Worm (Caenorhabditis elegans): Measurements from ENCODE around the gene pitr-1.

Gene pitr-1

DNA sequence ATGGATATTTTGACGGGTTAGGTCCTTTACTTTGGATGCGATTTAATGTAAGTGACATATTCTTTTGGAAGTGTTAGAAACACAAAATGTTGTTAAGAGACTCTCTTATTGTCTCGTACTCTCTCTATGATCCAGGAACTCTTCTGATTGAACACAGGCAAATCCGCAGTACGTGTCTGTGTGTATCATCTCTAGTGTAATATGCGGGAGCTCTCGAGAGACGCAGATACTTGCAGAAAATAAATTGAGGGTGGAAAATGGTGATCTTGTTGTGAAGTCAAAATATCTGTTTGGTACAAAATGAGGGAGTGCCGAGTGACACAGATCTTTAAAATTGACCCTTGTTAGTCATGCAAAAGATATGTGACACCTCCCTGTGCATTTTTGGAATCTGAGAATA is 12.8 kb downstream of the pitr-1 start:
- TF ChIP-seq tbx-11 (GFP tag; IDR thresholded peaks at IDR 0.05) (no peak), ceh-36 (tag; optimal IDR thresholded peaks at IDR 0.05) (no peak), ets-7 (tag; optimal IDR thresholded peaks at IDR 0.05) (no peak)

- no peak for TF ChIP-seq tbx-37 (GFP tag; conservative IDR thresholded peaks at IDR 0.05)
- no peak for TF ChIP-seq tra-4 (tag; optimal IDR thresholded peaks at IDR 0.05)
- TF ChIP-seq ama-1 (optimal IDR thresholded peaks at IDR 0.05): no peak
- no peak for TF ChIP-seq pes-1 (GFP tag; IDR thresholded peaks at IDR 0.05)
- TF ChIP-seq hmbx-1 (tag; optimal IDR thresholded peaks at IDR 0.05): no peak
- no peak for TF ChIP-seq ceh-36 (tag; optimal IDR thresholded peaks at IDR 0.05)
- no peak for TF ChIP-seq flt-1 (GFP tag; IDR thresholded peaks at IDR 0.05)
- TF ChIP-seq tbx-11 (GFP tag; IDR thresholded peaks at IDR 0.05): no peak
- no peak for TF ChIP-seq B0310.2 (tag; optimal IDR thresholded peaks at IDR 0.05)
- no peak for TF ChIP-seq scrt-1 (GFP tag; IDR thresholded peaks at IDR 0.05)
- TF ChIP-seq ets-7 (tag; optimal IDR thresholded peaks at IDR 0.05): no peak
- no peak for TF ChIP-seq hnd-1 (tag; optimal IDR thresholded peaks at IDR 0.05)
- no peak for TF ChIP-seq F13C5.2 (tag; optimal IDR thresholded peaks at IDR 0.05)
- TF ChIP-seq ceh-13 (GFP tag; optimal IDR thresholded peaks at IDR 0.05): no peak
Measured at ce11 chrIV:7407301-7407700, 13.4 kb downstream of the pitr-1 start.

- TF ChIP-seq ceh-13 (GFP tag; optimal IDR thresholded peaks at IDR 0.05) (no peak), hnd-1 (tag; optimal IDR thresholded peaks at IDR 0.05) (no peak), flt-1 (GFP tag; IDR thresholded peaks at IDR 0.05) (no peak), ets-7 (tag; optimal IDR thresholded peaks at IDR 0.05) (no peak), scrt-1 (GFP tag; IDR thresholded peaks at IDR 0.05) (no peak), F13C5.2 (tag; optimal IDR thresholded peaks at IDR 0.05) (no peak), hmbx-1 (tag; optimal IDR thresholded peaks at IDR 0.05) (no peak), pes-1 (GFP tag; IDR thresholded peaks at IDR 0.05) (no peak), tbx-11 (GFP tag; IDR thresholded peaks at IDR 0.05) (no peak), sea-1 (GFP tag; conservative IDR thresholded peaks at IDR 0.05) (no peak), ama-1 (optimal IDR thresholded peaks at IDR 0.05) (no peak), B0310.2 (tag; optimal IDR thresholded peaks at IDR 0.05) (no peak), aly-1 (tag; optimal IDR thresholded peaks at IDR 0.05) (no peak), hmg-4 (GFP tag; optimal IDR thresholded peaks at IDR 0.05) (no peak), tbx-37 (GFP tag; conservative IDR thresholded peaks at IDR 0.05) (no peak)
Measured at ce11 chrIV:7413573-7413972, 19.7 kb downstream of the pitr-1 start.

DNA sequence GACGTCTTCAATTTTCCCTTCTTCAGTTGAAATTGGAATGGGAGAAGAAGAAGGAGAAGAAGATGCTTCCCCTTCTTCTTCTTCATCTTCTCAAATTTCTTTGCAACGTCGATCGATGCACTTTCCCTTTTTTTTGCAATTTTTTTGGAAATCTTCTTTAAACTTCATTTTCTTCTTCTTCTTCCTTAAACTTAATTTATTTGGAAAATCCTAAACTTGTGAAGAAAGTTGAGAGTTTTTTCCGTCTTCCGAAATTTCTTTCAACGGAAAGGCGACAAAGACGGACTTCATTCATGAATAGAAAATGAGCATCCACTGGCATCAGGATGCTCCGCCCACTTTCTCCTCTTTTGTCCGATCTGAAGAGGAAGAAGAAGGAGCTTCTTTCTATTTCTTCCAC is 20.3 kb downstream of the pitr-1 start:
- no peak for TF ChIP-seq ceh-36 (tag; optimal IDR thresholded peaks at IDR 0.05)
- no peak for TF ChIP-seq flt-1 (GFP tag; IDR thresholded peaks at IDR 0.05)
- no peak for TF ChIP-seq B0310.2 (tag; optimal IDR thresholded peaks at IDR 0.05)
- TF ChIP-seq hmg-4 (GFP tag; optimal IDR thresholded peaks at IDR 0.05): no peak
- TF ChIP-seq sea-1 (GFP tag; conservative IDR thresholded peaks at IDR 0.05): no peak
- TF ChIP-seq aly-1 (tag; optimal IDR thresholded peaks at IDR 0.05): no peak
- no peak for TF ChIP-seq pes-1 (GFP tag; IDR thresholded peaks at IDR 0.05)
- no peak for TF ChIP-seq tra-4 (tag; optimal IDR thresholded peaks at IDR 0.05)
- TF ChIP-seq tbx-37 (GFP tag; conservative IDR thresholded peaks at IDR 0.05): no peak
- no peak for TF ChIP-seq ets-7 (tag; optimal IDR thresholded peaks at IDR 0.05)
- TF ChIP-seq hmbx-1 (tag; optimal IDR thresholded peaks at IDR 0.05): no peak
- TF ChIP-seq hnd-1 (tag; optimal IDR thresholded peaks at IDR 0.05): no peak
- TF ChIP-seq F13C5.2 (tag; optimal IDR thresholded peaks at IDR 0.05): no peak
- TF ChIP-seq scrt-1 (GFP tag; IDR thresholded peaks at IDR 0.05): no peak
- TF ChIP-seq ama-1 (optimal IDR thresholded peaks at IDR 0.05): no peak
- TF ChIP-seq tbx-11 (GFP tag; IDR thresholded peaks at IDR 0.05): no peak
- no peak for TF ChIP-seq ceh-13 (GFP tag; optimal IDR thresholded peaks at IDR 0.05)

DNA sequence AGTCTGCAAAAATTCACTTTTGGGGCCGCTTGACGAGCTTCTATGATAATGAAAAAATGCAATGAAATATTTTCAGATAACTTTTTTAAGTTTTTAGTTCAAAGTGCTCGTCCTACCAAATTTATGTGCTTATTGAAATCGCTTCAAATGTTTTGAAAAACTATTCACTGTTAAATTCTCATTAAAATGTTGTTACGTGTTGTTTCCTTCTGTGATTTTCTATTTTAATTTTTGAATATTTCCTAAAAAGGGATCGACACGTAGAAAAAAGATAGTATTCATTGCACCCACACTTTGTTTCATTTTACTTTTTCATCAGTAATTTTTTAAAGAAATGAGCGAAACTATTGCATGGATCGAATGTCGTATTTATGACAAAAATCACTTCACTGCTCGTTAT is 24.9 kb downstream of the pitr-1 start, which contains the start of gene B0496.6:
Gene B0496.6 (plus strand): TSS at position 301 of the 400 bp plus-strand sequence.
- TF ChIP-seq flt-1 (GFP tag; IDR thresholded peaks at IDR 0.05): no peak
- TF ChIP-seq pes-1 (GFP tag; IDR thresholded peaks at IDR 0.05): no peak
- TF ChIP-seq tra-4 (tag; optimal IDR thresholded peaks at IDR 0.05): no peak
- TF ChIP-seq sea-1 (GFP tag; conservative IDR thresholded peaks at IDR 0.05): no peak
- TF ChIP-seq ceh-36 (tag; optimal IDR thresholded peaks at IDR 0.05): no peak
- no peak for TF ChIP-seq ceh-13 (GFP tag; optimal IDR thresholded peaks at IDR 0.05)

- TF ChIP-seq F13C5.2 (tag; optimal IDR thresholded peaks at IDR 0.05) (no peak), hnd-1 (tag; optimal IDR thresholded peaks at IDR 0.05) (no peak), hmg-4 (GFP tag; optimal IDR thresholded peaks at IDR 0.05) (no peak), ceh-36 (tag; optimal IDR thresholded peaks at IDR 0.05) (no peak), pes-1 (GFP tag; IDR thresholded peaks at IDR 0.05) (no peak), B0310.2 (tag; optimal IDR thresholded peaks at IDR 0.05) (no peak), tra-4 (tag; optimal IDR thresholded peaks at IDR 0.05) (no peak)
Measured at ce11 chrIV:7420913-7421312, 27.0 kb downstream of the pitr-1 start, which contains the start of gene srtx-1. Gene srtx-1, plus strand, starts transcription at chrIV:7421213.

DNA sequence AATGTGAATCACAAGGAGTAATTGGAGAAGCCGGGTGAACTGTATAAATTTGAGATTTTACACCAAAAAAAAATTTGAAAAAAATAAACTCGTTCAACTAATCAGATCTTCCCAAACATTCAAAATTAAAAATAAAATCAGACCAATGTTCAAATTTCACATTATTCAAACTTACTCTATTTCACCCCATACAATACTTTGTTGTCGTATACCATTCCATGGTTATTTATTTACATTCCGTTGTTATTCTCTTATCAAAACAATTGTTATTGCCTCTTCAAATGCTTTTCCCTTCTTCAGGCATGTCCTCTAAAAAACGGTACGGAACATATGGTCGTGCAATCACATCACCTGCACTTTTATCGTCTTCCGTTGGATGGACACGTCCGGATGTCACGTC is 30.3 kb downstream of the pitr-1 start, which contains the start of gene unc-82:
Gene unc-82 (plus strand): TSS at position 301 of the 400 bp plus-strand sequence.
- no peak for TF ChIP-seq sea-1 (GFP tag; conservative IDR thresholded peaks at IDR 0.05)
- TF ChIP-seq F13C5.2 (tag; optimal IDR thresholded peaks at IDR 0.05): no peak
- no peak for TF ChIP-seq hnd-1 (tag; optimal IDR thresholded peaks at IDR 0.05)
- no peak for TF ChIP-seq aly-1 (tag; optimal IDR thresholded peaks at IDR 0.05)
- no peak for TF ChIP-seq hmbx-1 (tag; optimal IDR thresholded peaks at IDR 0.05)
- no peak for TF ChIP-seq scrt-1 (GFP tag; IDR thresholded peaks at IDR 0.05)
- TF ChIP-seq ets-7 (tag; optimal IDR thresholded peaks at IDR 0.05): no peak
- TF ChIP-seq hmg-4 (GFP tag; optimal IDR thresholded peaks at IDR 0.05): no peak
- TF ChIP-seq tra-4 (tag; optimal IDR thresholded peaks at IDR 0.05): no peak
- no peak for TF ChIP-seq ama-1 (optimal IDR thresholded peaks at IDR 0.05)
- TF ChIP-seq tbx-11 (GFP tag; IDR thresholded peaks at IDR 0.05): no peak
- TF ChIP-seq flt-1 (GFP tag; IDR thresholded peaks at IDR 0.05): no peak
- TF ChIP-seq B0310.2 (tag; optimal IDR thresholded peaks at IDR 0.05): no peak
- no peak for TF ChIP-seq pes-1 (GFP tag; IDR thresholded peaks at IDR 0.05)
- no peak for TF ChIP-seq tbx-37 (GFP tag; conservative IDR thresholded peaks at IDR 0.05)
- TF ChIP-seq ceh-36 (tag; optimal IDR thresholded peaks at IDR 0.05): no peak
- TF ChIP-seq ceh-13 (GFP tag; optimal IDR thresholded peaks at IDR 0.05): no peak

DNA sequence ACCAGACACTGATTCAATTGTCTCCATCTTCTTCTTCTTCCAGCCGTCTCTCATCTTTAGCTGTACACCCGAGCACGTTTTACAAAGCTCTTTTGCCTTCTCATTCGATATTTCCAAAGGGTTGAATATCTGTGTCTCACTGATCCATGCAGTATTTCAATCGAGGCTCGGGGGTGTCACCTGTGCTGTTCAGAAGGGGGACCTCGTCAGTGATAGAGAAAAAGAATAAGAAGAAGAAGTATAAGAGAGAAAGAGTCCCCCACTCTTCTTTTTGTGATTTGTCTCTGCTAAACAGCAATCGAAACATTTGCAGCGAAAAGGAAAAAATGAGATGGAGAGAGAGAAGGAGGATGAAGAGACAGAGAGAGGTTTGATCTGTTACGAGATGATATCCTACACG is 32.2 kb downstream of the pitr-1 start:
- TF ChIP-seq hmbx-1 (tag; optimal IDR thresholded peaks at IDR 0.05) (no peak), scrt-1 (GFP tag; IDR thresholded peaks at IDR 0.05) (no peak), hnd-1 (tag; optimal IDR thresholded peaks at IDR 0.05) (no peak), tra-4 (tag; optimal IDR thresholded peaks at IDR 0.05) (no peak), ets-7 (tag; optimal IDR thresholded peaks at IDR 0.05) (no peak), hmg-4 (GFP tag; optimal IDR thresholded peaks at IDR 0.05) (no peak), tbx-11 (GFP tag; IDR thresholded peaks at IDR 0.05) (no peak), B0310.2 (tag; optimal IDR thresholded peaks at IDR 0.05) (no peak), tbx-37 (GFP tag; conservative IDR thresholded peaks at IDR 0.05) (no peak), ceh-13 (GFP tag; optimal IDR thresholded peaks at IDR 0.05) (no peak), ceh-36 (tag; optimal IDR thresholded peaks at IDR 0.05) (no peak), F13C5.2 (tag; optimal IDR thresholded peaks at IDR 0.05) (no peak), aly-1 (tag; optimal IDR thresholded peaks at IDR 0.05) (no peak), flt-1 (GFP tag; IDR thresholded peaks at IDR 0.05) (no peak), sea-1 (GFP tag; conservative IDR thresholded peaks at IDR 0.05) (no peak), pes-1 (GFP tag; IDR thresholded peaks at IDR 0.05) (no peak)

All from whole organism, early embryonic.